Worm (Caenorhabditis elegans) whole organism, L4 larva: ENCODE results near the gene F58E6.8.

Experiments
- gei-8 ChIP-seq: fragments of 200-800 bp; sonication (Bioruptor generic); optimal IDR thresholded peaks from 2 replicates; lab custom pipeline; 2018; ENCODE audit warnings: mild to moderate bottlenecking, missing genetic modification characterization, missing compliant biosample characterization
- lin-15B ChIP-seq: fragments of 150-350 bp; sonication (generic microtip); optimal IDR thresholded peaks from 3 replicates; lab custom pipeline; 2014; ENCODE audit warnings: missing biosample characterization, missing genetic modification characterization
- lin-29 ChIP-seq: fragments of 200-800 bp; sonication (Bioruptor generic); IDR thresholded peaks from 2 replicates; pipeline ENCODE4 v1.3.6; 2022; ENCODE audit warnings: missing genetic modification reagents, missing genetic modification characterization, missing compliant biosample characterization
- set-16 ChIP-seq: fragments of 200-800 bp; sonication (Bioruptor generic); IDR thresholded peaks from 2 replicates; pipeline ENCODE4 v1.3.6; 2022; ENCODE audit warnings: missing genetic modification reagents, missing genetic modification characterization, missing compliant biosample characterization
- skn-1 ChIP-seq: fragments of 150-350 bp; optimal IDR thresholded peaks from 2 replicates; lab custom pipeline; 2014; ENCODE audit warnings: missing biosample characterization, missing genetic modification characterization
- unc-39 ChIP-seq: sonication (generic microtip); optimal IDR thresholded peaks from 2 replicates; lab custom pipeline; 2017; ENCODE audit warnings: missing biosample characterization, missing genetic modification characterization
- zag-1 ChIP-seq: fragments of 150-350 bp; optimal IDR thresholded peaks from 2 replicates; lab custom pipeline; 2014; ENCODE audit warnings: missing biosample characterization, missing genetic modification characterization
- ztf-11 ChIP-seq: fragments of 150-350 bp; optimal IDR thresholded peaks from 2 replicates; lab custom pipeline; 2014; ENCODE audit warnings: missing biosample characterization, missing genetic modification characterization

DNA sequence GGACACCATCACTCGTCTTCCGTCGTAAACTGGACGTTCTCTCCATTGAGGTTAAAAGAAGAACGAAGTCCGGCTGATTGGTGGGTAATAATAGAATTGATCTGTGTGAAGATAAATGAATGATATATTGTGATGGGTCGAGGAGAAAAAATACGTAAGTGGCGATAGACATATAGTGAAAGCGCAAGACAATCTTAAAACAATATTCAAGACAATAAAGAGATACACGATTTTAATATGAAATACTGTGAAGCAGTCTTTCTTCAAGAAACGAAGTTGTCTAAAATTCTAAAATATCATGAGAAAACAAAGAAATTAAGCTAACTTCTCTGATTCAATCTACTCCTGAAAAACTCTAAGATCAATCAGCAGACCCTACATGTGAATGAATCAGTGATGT is 42.1 kb downstream of the F58E6.8 start, which contains the start of gene F40F9.10:
- no peak for TF ChIP-seq lin-29 (GFP tag; lab: Robert Waterston, UW)
- TF ChIP-seq skn-1 (tag; lab: Kevin White, UChicago) = no peak
- no peak for TF ChIP-seq set-16
- TF ChIP-seq ztf-11 (tag; lab: Kevin White, UChicago) = no peak
- no peak for TF ChIP-seq unc-39 (tag; lab: Kevin White, UChicago)
- no peak for TF ChIP-seq zag-1 (tag; lab: Kevin White, UChicago)
- no peak for TF ChIP-seq lin-15B (tag; lab: Kevin White, UChicago)
- no peak for TF ChIP-seq gei-8 (GFP tag; lab: Kevin White, UChicago)
